Worm (Caenorhabditis elegans): Measurements from ENCODE around the gene hpx-2.

Gene hpx-2

DNA sequence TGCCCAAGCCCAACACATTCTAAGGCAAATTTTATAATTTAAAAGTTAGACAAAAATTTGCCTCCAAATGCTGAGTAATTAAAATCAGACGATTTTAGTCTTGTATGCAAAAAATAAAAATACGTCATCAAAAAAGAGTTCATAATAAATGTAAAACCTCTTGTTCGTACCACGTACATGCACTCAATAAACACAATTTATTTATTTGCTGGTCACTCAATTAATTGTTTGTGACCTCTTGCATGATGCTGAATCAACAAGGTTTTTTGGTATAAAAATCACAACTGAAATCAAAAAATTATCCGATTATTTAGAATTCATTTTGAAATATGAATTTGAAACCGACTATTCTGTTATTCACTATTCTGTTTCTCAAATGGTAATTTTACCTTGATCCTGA is at the start of gene hpx-2:
TSS of gene hpx-2 (plus strand) at position 301 of the 400 bp plus-strand sequence.
- no peak for TF ChIP-seq Y95B8A.8 (GFP tag; IDR thresholded peaks at IDR 0.05)
- no peak for TF ChIP-seq hmg-1.2 (GFP tag; IDR thresholded peaks at IDR 0.05)
- TF ChIP-seq ceh-40 (GFP tag; IDR thresholded peaks at IDR 0.05), result no peak
- TF ChIP-seq ZK185.1 (tag; optimal IDR thresholded peaks at IDR 0.05; ENCODE audit: poor library complexity, severe bottlenecking), result no peak
- TF ChIP-seq lin-54 (GFP tag; optimal IDR thresholded peaks at IDR 0.05), result no peak
- no peak for TF ChIP-seq zim-3 (tag; optimal IDR thresholded peaks at IDR 0.05)
- no peak for TF ChIP-seq cebp-1 (GFP tag; IDR thresholded peaks at IDR 0.05)
- no peak for TF ChIP-seq cebp-1 (tag; optimal IDR thresholded peaks at IDR 0.05)
- no peak for TF ChIP-seq chd-7 (tag; optimal IDR thresholded peaks at IDR 0.05)
- TF ChIP-seq F10E7.11 (tag; optimal IDR thresholded peaks at IDR 0.05), result no peak
- no peak for TF ChIP-seq B0035.1 (tag; optimal IDR thresholded peaks at IDR 0.05)
- TF ChIP-seq pha-4 (tag; optimal IDR thresholded peaks at IDR 0.05), result no peak
- no peak for TF ChIP-seq mes-4 (tag; optimal IDR thresholded peaks at IDR 0.05)
- no peak for TF ChIP-seq ztf-6 (GFP tag; IDR thresholded peaks at IDR 0.05)
- TF ChIP-seq B0019.2 (GFP tag; conservative IDR thresholded peaks at IDR 0.05), result no peak

DNA sequence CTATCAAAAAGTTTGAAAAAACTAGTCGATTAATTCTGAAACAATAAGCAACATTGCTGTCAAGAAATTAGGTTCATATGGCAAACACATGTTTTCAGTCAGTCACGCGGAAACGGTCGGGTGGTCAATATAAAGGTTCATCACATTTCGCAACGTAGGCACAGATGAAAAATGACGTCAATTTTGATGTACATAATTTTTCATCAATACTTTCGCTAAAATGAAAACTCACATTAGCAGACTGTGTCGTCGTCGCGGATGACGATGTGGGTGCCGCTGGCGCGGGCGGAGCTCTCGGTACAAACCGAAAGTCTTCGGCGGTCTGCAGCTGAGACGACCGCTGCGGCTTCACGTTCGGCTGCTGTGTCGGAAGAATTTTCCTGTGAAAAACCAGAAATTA is 46.4 kb upstream of the hpx-2 start, which contains the start of gene swan-2:
TSS of gene swan-2 (minus strand) at position 380 of the 400 bp plus-strand sequence.
- TF ChIP-seq zfh-2 (GFP tag; conservative IDR thresholded peaks at IDR 0.05) (peak; percentile 83), attf-5 (GFP tag; optimal IDR thresholded peaks at IDR 0.05) (peak; percentile 11), repo-1 (tag; optimal IDR thresholded peaks at IDR 0.05) (no peak), cebp-1 (GFP tag; IDR thresholded peaks at IDR 0.05) (peak; percentile 84), cebp-1 (tag; optimal IDR thresholded peaks at IDR 0.05) (peak; percentile 91), egrh-3 (GFP tag; IDR thresholded peaks at IDR 0.05) (peak; percentile 46; the same call in 1 of the 2 replicates), ztf-25 (GFP tag; IDR thresholded peaks at IDR 0.05) (no peak)

DNA sequence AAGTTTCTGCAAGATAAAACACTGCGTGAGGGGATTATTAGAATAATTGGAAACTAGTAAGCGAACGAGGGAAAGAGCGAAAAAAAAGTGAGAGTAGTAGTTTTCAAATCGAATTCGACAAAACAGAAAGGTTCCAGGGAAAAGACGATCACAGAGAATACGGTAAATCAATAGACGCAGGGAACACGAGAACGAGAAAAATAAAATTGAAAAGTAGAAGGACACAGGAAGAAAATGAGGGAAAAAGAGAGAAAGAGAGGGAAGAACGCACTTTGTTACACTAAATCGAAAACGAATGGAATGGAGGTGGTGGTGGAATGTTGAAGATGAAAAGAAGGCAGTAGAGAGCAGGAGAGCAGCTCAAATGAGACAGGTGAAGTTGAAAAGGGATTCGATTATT is 43.0 kb upstream of the hpx-2 start, which contains the start of gene swan-1:
TSS of gene swan-1 (minus strand) at position 6 of the 400 bp plus-strand sequence.
- TF ChIP-seq F33H1.4 (GFP tag; IDR thresholded peaks at IDR 0.05) (no peak), lin-54 (GFP tag; optimal IDR thresholded peaks at IDR 0.05) (no peak), B0336.3 (GFP tag; IDR thresholded peaks at IDR 0.05) (no peak), ekl-4 (GFP tag; IDR thresholded peaks at IDR 0.05) (0 out of 2 replicates have a peak, but pooled peaks have one; percentile 29)

DNA sequence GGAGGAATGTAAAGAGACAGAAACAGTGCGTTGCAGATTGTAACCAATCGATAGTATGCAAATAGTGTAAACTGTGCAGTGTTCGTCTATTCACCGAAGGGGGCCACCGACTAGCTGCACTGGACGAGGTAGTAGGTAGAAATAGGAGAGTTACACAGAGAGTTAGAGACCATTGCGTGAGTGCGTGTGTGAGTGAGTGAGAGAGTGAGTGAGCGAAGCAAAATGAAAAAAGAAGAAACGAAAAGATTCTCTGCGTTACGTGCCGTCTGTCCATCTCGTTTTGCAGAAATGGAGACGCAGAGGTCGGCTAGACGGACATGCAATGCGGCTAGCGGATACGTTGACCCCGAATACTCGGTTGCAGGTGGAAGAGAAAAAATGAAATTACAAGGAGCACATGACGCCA is 41.8 kb upstream of the hpx-2 start:
- TF ChIP-seq chd-7 (tag; optimal IDR thresholded peaks at IDR 0.05) (peak; percentile 31), ceh-27 (GFP tag; optimal IDR thresholded peaks at IDR 0.05) (peak; percentile 27), lin-35 (GFP tag; optimal IDR thresholded peaks at IDR 0.05) (peak in 1 of 3 experiments; percentile 28), K12H6.12 (tag; optimal IDR thresholded peaks at IDR 0.05) (peak; percentile 78), gei-17 (GFP tag; optimal IDR thresholded peaks at IDR 0.05) (peak; percentile 22), lin-26 (GFP tag; IDR thresholded peaks at IDR 0.05) (no peak), attf-5 (GFP tag; optimal IDR thresholded peaks at IDR 0.05) (peak; percentile 77), lir-1 (GFP tag; conservative IDR thresholded peaks at IDR 0.05) (0 out of 2 replicates have a peak, but pooled peaks have one; percentile 49), aptf-2 (GFP tag; conservative IDR thresholded peaks at IDR 0.05) (no peak), hmg-1.2 (GFP tag; IDR thresholded peaks at IDR 0.05) (peak; percentile 74; the same call in 1 of the 2 replicates), ztf-18 (tag; optimal IDR thresholded peaks at IDR 0.05) (peak; percentile 60), nhr-80 (tag; optimal IDR thresholded peaks at IDR 0.05) (peak; percentile 67), ztf-3 (GFP tag; optimal IDR thresholded peaks at IDR 0.05) (no peak), rcor-1 (GFP tag; IDR thresholded peaks at IDR 0.05) (peak; percentile 57; the same call in 1 of the 2 replicates), Y56A3A.18 (GFP tag; IDR thresholded peaks at IDR 0.05) (0 out of 2 replicates have a peak, but pooled peaks have one; percentile 44), F23B12.7 (tag; optimal IDR thresholded peaks at IDR 0.05; ENCODE audit: insufficient read depth) (no peak), bed-2 (GFP tag; IDR thresholded peaks at IDR 0.05) (no peak), nfyb-1 (GFP tag; IDR thresholded peaks at IDR 0.05) (no peak)
